Worm (Caenorhabditis elegans) whole organism, early embryonic: ENCODE measurements around the gene T06D8.9.

ENCODE experiments used
- B0310.2 ChIP-seq: sonication (generic microtip); optimal IDR thresholded peaks from 2 replicates; lab custom pipeline; 2016; ENCODE audit warnings: mild to moderate bottlenecking, missing genetic modification characterization, missing compliant biosample characterization
- F13C5.2 ChIP-seq: sonication (generic microtip); optimal IDR thresholded peaks from 2 replicates; lab custom pipeline; 2017; ENCODE audit warnings: mild to moderate bottlenecking, missing genetic modification characterization, inconsistent platforms, missing compliant biosample characterization
- aly-1 ChIP-seq: sonication (generic microtip); optimal IDR thresholded peaks from 2 replicates; lab custom pipeline; 2016; ENCODE audit warnings: missing genetic modification characterization, missing compliant biosample characterization
- ama-1 ChIP-seq: fragments of 150-350 bp; optimal IDR thresholded peaks from 2 replicates; lab custom pipeline; 2014
- ceh-13 ChIP-seq: fragments of 200-800 bp; sonication (Bioruptor generic); optimal IDR thresholded peaks from 2 replicates; lab custom pipeline; 2018; ENCODE audit warnings: mild to moderate bottlenecking, missing genetic modification characterization, missing compliant biosample characterization
- ceh-36 ChIP-seq: sonication (generic microtip); optimal IDR thresholded peaks from 2 replicates; lab custom pipeline; 2016; ENCODE audit warnings: missing genetic modification characterization, inconsistent platforms, missing compliant biosample characterization
- flt-1 ChIP-seq: fragments of 200-800 bp; sonication (Bioruptor generic); IDR thresholded peaks from 2 replicates; pipeline ENCODE4 v1.3.6; 2022; ENCODE audit warnings: missing genetic modification characterization, missing compliant biosample characterization
- hmbx-1 ChIP-seq: sonication (generic microtip); optimal IDR thresholded peaks from 2 replicates; lab custom pipeline; 2016; ENCODE audit warnings: mild to moderate bottlenecking, missing genetic modification characterization, missing compliant biosample characterization
- hmg-4 ChIP-seq: fragments of 200-800 bp; sonication (Bioruptor generic); optimal IDR thresholded peaks from 2 replicates; lab custom pipeline; 2018; ENCODE audit warnings: mild to moderate bottlenecking, missing genetic modification characterization, missing compliant biosample characterization
- hnd-1 ChIP-seq: sonication (generic microtip); optimal IDR thresholded peaks from 2 replicates; lab custom pipeline; 2016; ENCODE audit warnings: missing genetic modification characterization, missing compliant biosample characterization
- scrt-1 ChIP-seq: fragments of 200-800 bp; sonication (Bioruptor generic); IDR thresholded peaks from 2 replicates; pipeline ENCODE4 v1.3.6; 2022; ENCODE audit warnings: missing genetic modification characterization, missing compliant biosample characterization
- sea-1 ChIP-seq: fragments of 200-800 bp; sonication (Bioruptor generic); conservative IDR thresholded peaks from 2 replicates; pipeline ENCODE4 v1.3.6; 2022; ENCODE audit warnings: missing genetic modification characterization, missing compliant biosample characterization
- tbx-11 ChIP-seq: fragments of 200-800 bp; sonication (Bioruptor generic); IDR thresholded peaks from 2 replicates; pipeline ENCODE4 v1.3.6; 2022; ENCODE audit warnings: missing genetic modification characterization, missing compliant biosample characterization
- tra-4 ChIP-seq: sonication (generic microtip); optimal IDR thresholded peaks from 2 replicates; lab custom pipeline; 2017; ENCODE audit warnings: missing genetic modification characterization, missing compliant biosample characterization

ce11 chrII:11204731-11205130 lies 34.7 kb upstream of the T06D8.9 start:
- TF ChIP-seq B0310.2 (tag; lab: Kevin White, UChicago) (no peak), ceh-13 (GFP tag; lab: Kevin White, UChicago) (no peak), scrt-1 (GFP tag; lab: Robert Waterston, UW) (no peak), hnd-1 (tag; lab: Kevin White, UChicago) (no peak), flt-1 (GFP tag; lab: Robert Waterston, UW) (no peak), ama-1 (lab: Kevin White, UChicago) (no peak), tbx-11 (GFP tag; lab: Robert Waterston, UW) (no peak), aly-1 (no peak), ceh-36 (tag; lab: Kevin White, UChicago) (no peak), tra-4 (no peak), hmbx-1 (tag; lab: Kevin White, UChicago) (no peak), sea-1 (GFP tag; lab: Robert Waterston, UW) (no peak), hmg-4 (no peak), F13C5.2 (tag; lab: Kevin White, UChicago) (no peak)
